Worm (Caenorhabditis elegans) whole organism, L4/young adult: ENCODE data around the gene slc-28.2.

Source experiments
- W03F9.2 ChIP-seq: fragments of 150-350 bp; optimal IDR thresholded peaks from 2 replicates; lab custom pipeline; 2014; ENCODE audit warnings: missing biosample characterization, missing genetic modification characterization
- him-1 ChIP-seq: sonication (generic microtip); optimal IDR thresholded peaks from 2 replicates; lab custom pipeline; 2016; ENCODE audit warnings: missing genotype, missing genetic modification reagents, missing genetic modification characterization, missing compliant biosample characterization

- TF ChIP-seq him-1 (tag; lab: Kevin White, UChicago) (no peak), W03F9.2 (tag; lab: Kevin White, UChicago) (no peak)
Measured at ce11 chrV:3445090-3445832, 14.8 kb upstream of the slc-28.2 start.
